Worm (Caenorhabditis elegans) whole organism, L3 larva: ENCODE measurements around the gene F54C8.1.

Experiments
- elt-2 ChIP-seq: sonication (generic microtip); optimal IDR thresholded peaks from 2 replicates; lab custom pipeline; 2016; ENCODE audit warnings: missing genetic modification reagents, mild to moderate bottlenecking, missing genetic modification characterization, missing compliant biosample characterization
- nhr-11 ChIP-seq: fragments of 150-350 bp; optimal IDR thresholded peaks from 2 replicates; lab custom pipeline; 2014; ENCODE audit warnings: missing biosample characterization, missing genetic modification characterization

- no peak for TF ChIP-seq nhr-11 (tag; lab: Kevin White, UChicago)
- TF ChIP-seq elt-2 (tag; lab: Kevin White, UChicago): no peak
Measured at ce11 chrIII:9413340-9413739, 26.2 kb upstream of the F54C8.1 start, which contains the start of gene T26G10.3.
